Worm (Caenorhabditis elegans): ENCODE data around the gene psd-1.
A peak's percentile ranks its signal among the peaks of the same experiment; 100 is the strongest.

psd-1 gene

DNA sequence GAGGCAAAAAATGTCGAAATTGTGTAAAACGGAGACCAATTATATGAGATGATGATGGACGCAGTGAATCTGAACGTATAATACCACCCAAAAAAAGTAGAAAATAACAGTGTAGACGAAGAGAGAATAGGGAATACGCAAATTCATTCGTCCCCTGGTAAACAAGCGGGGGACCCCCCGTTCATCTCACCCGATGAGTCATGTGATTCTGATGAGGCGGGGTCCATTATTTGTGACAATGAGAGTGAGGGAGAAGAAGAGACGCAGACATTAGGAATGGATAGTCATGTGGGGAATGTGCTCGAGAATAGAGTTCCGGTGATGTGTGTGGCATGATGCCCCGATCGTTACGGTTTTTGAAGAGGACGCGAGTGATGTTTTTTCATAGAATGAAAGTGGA lies 3.1 kb downstream of the psd-1 start (continued):
- TF ChIP-seq daf-12 (tag; optimal IDR thresholded peaks at IDR 0.05) = no peak
- no peak for TF ChIP-seq fos-1 (tag; optimal IDR thresholded peaks at IDR 0.05)
- no peak for TF ChIP-seq nhr-237 (tag; optimal IDR thresholded peaks at IDR 0.05)
- TF ChIP-seq set-16 (GFP tag; IDR thresholded peaks at IDR 0.05) = no peak
- no peak for TF ChIP-seq nhr-102 (tag; optimal IDR thresholded peaks at IDR 0.05)
- peak; percentile 40 for TF ChIP-seq nhr-28 (tag; optimal IDR thresholded peaks at IDR 0.05)
- TF ChIP-seq dmd-6 (GFP tag; IDR thresholded peaks at IDR 0.05) = peak; percentile 66
- TF ChIP-seq lim-7 (GFP tag; IDR thresholded peaks at IDR 0.05) = no peak
- TF ChIP-seq nhr-11 (tag; optimal IDR thresholded peaks at IDR 0.05) = no peak
- TF ChIP-seq madf-5 (GFP tag; IDR thresholded peaks at IDR 0.05) = no peak
- no peak for TF ChIP-seq lin-13 (GFP tag; optimal IDR thresholded peaks at IDR 0.05)
- TF ChIP-seq ztf-7 (tag; optimal IDR thresholded peaks at IDR 0.05) = peak; percentile 26
- no peak for TF ChIP-seq nhr-41 (GFP tag; IDR thresholded peaks at IDR 0.05)
- TF ChIP-seq lin-29 (GFP tag; IDR thresholded peaks at IDR 0.05) = no peak
- TF ChIP-seq zip-2 (tag; optimal IDR thresholded peaks at IDR 0.05) = no peak
- TF ChIP-seq nhr-6 (tag; optimal IDR thresholded peaks at IDR 0.05) = peak; percentile 78
- TF ChIP-seq ctbp-1 (GFP tag; IDR thresholded peaks at IDR 0.05) = no peak
- no peak for TF ChIP-seq ZK337.2 (GFP tag; IDR thresholded peaks at IDR 0.05)
- peak; percentile 41; the same call in 1 of the 2 replicates for TF ChIP-seq arid-1 (GFP tag; conservative IDR thresholded peaks at IDR 0.05)
- no peak for TF ChIP-seq pqm-1 (tag; optimal IDR thresholded peaks at IDR 0.05)
- TF ChIP-seq sdz-12 (GFP tag; optimal IDR thresholded peaks at IDR 0.05) = no peak
- no peak for TF ChIP-seq nhr-77 (tag; optimal IDR thresholded peaks at IDR 0.05)
- no peak for TF ChIP-seq nhr-48 (tag; optimal IDR thresholded peaks at IDR 0.05)
- TF ChIP-seq rbr-2 (tag; optimal IDR thresholded peaks at IDR 0.05) = peak; percentile 51
- TF ChIP-seq vab-7 (GFP tag; IDR thresholded peaks at IDR 0.05) = no peak
- no peak for TF ChIP-seq cey-2 (tag; optimal IDR thresholded peaks at IDR 0.05; ENCODE audit: borderline replicate concordance, insufficient read depth)
- no peak for TF ChIP-seq lir-3 (tag; optimal IDR thresholded peaks at IDR 0.05)
- TF ChIP-seq skn-1 (tag; optimal IDR thresholded peaks at IDR 0.05) = no peak
- TF ChIP-seq T20F7.1 (GFP tag; optimal IDR thresholded peaks at IDR 0.05) = no peak
- TF ChIP-seq snpc-1.2 (GFP tag; IDR thresholded peaks at IDR 0.05) = no peak
- no peak for TF ChIP-seq dmd-9 (GFP tag; IDR thresholded peaks at IDR 0.05)
- no peak for TF ChIP-seq unc-39 (tag; optimal IDR thresholded peaks at IDR 0.05)
- TF ChIP-seq dpl-1 (GFP tag; optimal IDR thresholded peaks at IDR 0.05) = peak; percentile 18
- TF ChIP-seq dmd-8 (GFP tag; IDR thresholded peaks at IDR 0.05) = no peak
- no peak for TF ChIP-seq R02D3.7 (tag; optimal IDR thresholded peaks at IDR 0.05)
- no peak for TF ChIP-seq ZK546.5 (tag; optimal IDR thresholded peaks at IDR 0.05)
- no peak for TF ChIP-seq spr-3 (GFP tag; optimal IDR thresholded peaks at IDR 0.05)
- TF ChIP-seq hif-1 (tag; optimal IDR thresholded peaks at IDR 0.05) = peak in 1 of 2 experiments; percentile 30
- no peak for TF ChIP-seq gei-8 (GFP tag; optimal IDR thresholded peaks at IDR 0.05)
- TF ChIP-seq nhr-25 (tag; optimal IDR thresholded peaks at IDR 0.05; ENCODE audit: borderline replicate concordance, insufficient read depth) = peak; percentile 15
- TF ChIP-seq nhr-76 (tag; optimal IDR thresholded peaks at IDR 0.05) = no peak
- TF ChIP-seq T26A8.4 (GFP tag; IDR thresholded peaks at IDR 0.05) = no peak
- no peak for TF ChIP-seq nhr-42 (GFP tag; IDR thresholded peaks at IDR 0.05)
- no peak for TF ChIP-seq php-3 (GFP tag; IDR thresholded peaks at IDR 0.05)
- no peak for TF ChIP-seq daf-16 (GFP tag; optimal IDR thresholded peaks at IDR 0.05)
- peak; percentile 21 for TF ChIP-seq daf-16 (tag; optimal IDR thresholded peaks at IDR 0.05)
- TF ChIP-seq hlh-11 (tag; optimal IDR thresholded peaks at IDR 0.05) = peak; percentile 78
- TF ChIP-seq jun-1 (tag; optimal IDR thresholded peaks at IDR 0.05) = no peak
- no peak for TF ChIP-seq spr-1 (tag; optimal IDR thresholded peaks at IDR 0.05)
- TF ChIP-seq daf-19 (GFP tag; conservative IDR thresholded peaks at IDR 0.05) = no peak
- TF ChIP-seq fkh-10 (GFP tag; optimal IDR thresholded peaks at IDR 0.05) = no peak
- TF ChIP-seq ceh-20 (GFP tag; IDR thresholded peaks at IDR 0.05) = no peak
- TF ChIP-seq snpc-4 (tag; optimal IDR thresholded peaks at IDR 0.05) = no peak
